Worm (Caenorhabditis elegans) whole organism, late embryonic: ENCODE results near the gene pro-2.
A peak's percentile ranks its signal among the peaks of the same experiment; 100 is the strongest.

ENCODE experiments used
- F13H6.1 ChIP-seq: sonication (generic microtip); optimal IDR thresholded peaks from 2 replicates; lab custom pipeline; 2016; ENCODE audit warnings: missing genetic modification characterization, missing compliant biosample characterization
- T23F11.4 ChIP-seq: fragments of 200-800 bp; sonication (Bioruptor generic); optimal IDR thresholded peaks from 2 replicates; lab custom pipeline; 2018; ENCODE audit warnings: mild to moderate bottlenecking, missing genetic modification characterization, missing compliant biosample characterization
- Y22D7AL.16 ChIP-seq: sonication (generic microtip); optimal IDR thresholded peaks from 2 replicates; lab custom pipeline; 2016; ENCODE audit warnings: missing genetic modification characterization, missing compliant biosample characterization
- ceh-14 ChIP-seq: sonication (generic microtip); optimal IDR thresholded peaks from 2 replicates; lab custom pipeline; 2016; ENCODE audit warnings: missing genotype, missing genetic modification characterization, missing compliant biosample characterization
- ceh-18 ChIP-seq: sonication (generic microtip); optimal IDR thresholded peaks from 2 replicates; lab custom pipeline; 2016; ENCODE audit warnings: missing genetic modification characterization, missing compliant biosample characterization
- ceh-19 ChIP-seq: fragments of 200-800 bp; sonication (Bioruptor generic); optimal IDR thresholded peaks from 2 replicates; lab custom pipeline; 2018; ENCODE audit warnings: mild to moderate bottlenecking, missing genetic modification characterization, missing compliant biosample characterization
- ceh-2 ChIP-seq: sonication (generic microtip); optimal IDR thresholded peaks from 2 replicates; lab custom pipeline; 2016; ENCODE audit warnings: missing genotype, missing genetic modification characterization, missing compliant biosample characterization
- ceh-22 ChIP-seq: sonication (generic microtip); optimal IDR thresholded peaks from 2 replicates; lab custom pipeline; 2017; ENCODE audit warnings: missing biosample characterization, missing genetic modification characterization
- ceh-31 ChIP-seq: sonication (generic microtip); optimal IDR thresholded peaks from 2 replicates; lab custom pipeline; 2016; ENCODE audit warnings: missing genetic modification characterization, missing compliant biosample characterization
- ceh-48 ChIP-seq: sonication (generic microtip); optimal IDR thresholded peaks from 2 replicates; lab custom pipeline; 2016; ENCODE audit warnings: missing genetic modification characterization, inconsistent platforms, missing compliant biosample characterization
- che-1 ChIP-seq: sonication (generic microtip); optimal IDR thresholded peaks from 2 replicates; lab custom pipeline; 2016; ENCODE audit warnings: mild to moderate bottlenecking, missing genetic modification characterization, missing compliant biosample characterization
- dve-1 ChIP-seq: sonication (generic microtip); optimal IDR thresholded peaks from 2 replicates; lab custom pipeline; 2017; ENCODE audit warnings: antibody characterized with exemption, mild to moderate bottlenecking, missing genetic modification characterization, missing compliant biosample characterization
- elt-2 ChIP-seq: sonication (generic microtip); optimal IDR thresholded peaks from 2 replicates; lab custom pipeline; 2016; ENCODE audit warnings: missing genetic modification reagents, missing genetic modification characterization, missing compliant biosample characterization
- elt-4 ChIP-seq: sonication (generic microtip); optimal IDR thresholded peaks from 2 replicates; lab custom pipeline; 2016; ENCODE audit warnings: missing genetic modification characterization, missing compliant biosample characterization
- ets-4 ChIP-seq: sonication (generic microtip); optimal IDR thresholded peaks from 2 replicates; lab custom pipeline; 2016; ENCODE audit warnings: missing genetic modification characterization, missing compliant biosample characterization
- eyg-1 ChIP-seq: sonication (generic microtip); optimal IDR thresholded peaks from 2 replicates; lab custom pipeline; 2016; ENCODE audit warnings: missing genotype, missing genetic modification characterization, missing compliant biosample characterization
- fax-1 ChIP-seq: sonication (generic microtip); optimal IDR thresholded peaks from 2 replicates; lab custom pipeline; 2016; ENCODE audit warnings: missing genotype, missing genetic modification characterization, missing compliant biosample characterization
- fkh-6 ChIP-seq: sonication (generic microtip); optimal IDR thresholded peaks from 2 replicates; lab custom pipeline; 2016; ENCODE audit warnings: missing genetic modification characterization, missing compliant biosample characterization
- hlh-13 ChIP-seq: fragments of 200-800 bp; sonication (Bioruptor generic); optimal IDR thresholded peaks from 2 replicates; lab custom pipeline; 2018; ENCODE audit warnings: mild to moderate bottlenecking, missing genetic modification characterization, missing compliant biosample characterization
- hlh-15 ChIP-seq: sonication (generic microtip); optimal IDR thresholded peaks from 2 replicates; lab custom pipeline; 2016; ENCODE audit warnings: missing genetic modification characterization, missing compliant biosample characterization
- hlh-30 ChIP-seq: sonication (generic microtip); optimal IDR thresholded peaks from 2 replicates; lab custom pipeline; 2017; ENCODE audit warnings: antibody characterized with exemption, missing genetic modification characterization, missing compliant biosample characterization; ENCODE audit not compliant: insufficient read depth
- hlh-8 ChIP-seq: sonication (generic microtip); optimal IDR thresholded peaks from 2 replicates; lab custom pipeline; 2016; ENCODE audit warnings: missing genotype, missing genetic modification characterization, missing compliant biosample characterization
- lim-6 ChIP-seq: sonication (generic microtip); optimal IDR thresholded peaks from 2 replicates; lab custom pipeline; 2016; ENCODE audit warnings: missing genetic modification characterization, missing compliant biosample characterization
- lin-11 ChIP-seq: fragments of 200-800 bp; sonication (Bioruptor generic); optimal IDR thresholded peaks from 2 replicates; lab custom pipeline; 2018; ENCODE audit warnings: mild to moderate bottlenecking, missing genetic modification characterization, missing compliant biosample characterization
- nfya-1 ChIP-seq: sonication (generic microtip); optimal IDR thresholded peaks from 2 replicates; lab custom pipeline; 2017; ENCODE audit warnings: missing genetic modification characterization, mild to moderate bottlenecking, missing compliant biosample characterization, antibody characterized with exemption, moderate library complexity
- odd-2 ChIP-seq: sonication (generic microtip); optimal IDR thresholded peaks from 2 replicates; lab custom pipeline; 2017; ENCODE audit warnings: antibody characterized with exemption, mild to moderate bottlenecking, missing genetic modification characterization, missing compliant biosample characterization
- pat-9 ChIP-seq: fragments of 200-800 bp; sonication (Bioruptor generic); optimal IDR thresholded peaks from 2 replicates; lab custom pipeline; 2018; ENCODE audit warnings: mild to moderate bottlenecking, missing genetic modification characterization, moderate library complexity, missing compliant biosample characterization
- pax-1 ChIP-seq: fragments of 150-350 bp; optimal IDR thresholded peaks from 2 replicates; lab custom pipeline; 2014; ENCODE audit warnings: missing biosample characterization, missing genetic modification characterization
- pqm-1 ChIP-seq: sonication (generic microtip); optimal IDR thresholded peaks from 2 replicates; lab custom pipeline; 2016; ENCODE audit warnings: missing genetic modification characterization, missing compliant biosample characterization
- pros-1 ChIP-seq: fragments of 150-350 bp; optimal IDR thresholded peaks from 2 replicates; lab custom pipeline; 2014; ENCODE audit warnings: missing biosample characterization, missing genetic modification reagents, missing genetic modification characterization
- ref-2 ChIP-seq: sonication (generic microtip); optimal IDR thresholded peaks from 2 replicates; lab custom pipeline; 2016; ENCODE audit warnings: missing genetic modification characterization, missing compliant biosample characterization
- rnt-1 ChIP-seq: sonication (generic microtip); optimal IDR thresholded peaks from 2 replicates; lab custom pipeline; 2016; ENCODE audit warnings: missing genetic modification characterization, missing compliant biosample characterization
- sox-4 ChIP-seq: sonication (generic microtip); optimal IDR thresholded peaks from 2 replicates; lab custom pipeline; 2017; ENCODE audit warnings: mild to moderate bottlenecking, missing genetic modification characterization, inconsistent platforms, missing compliant biosample characterization
- unc-42 ChIP-seq: sonication (generic microtip); optimal IDR thresholded peaks from 2 replicates; lab custom pipeline; 2016; ENCODE audit warnings: missing genotype, missing genetic modification characterization, missing compliant biosample characterization
- unc-55 ChIP-seq: sonication (generic microtip); optimal IDR thresholded peaks from 2 replicates; lab custom pipeline; 2017; ENCODE audit warnings: missing biosample characterization, missing genetic modification reagents, missing genetic modification characterization
- zip-5 ChIP-seq: sonication (generic microtip); optimal IDR thresholded peaks from 2 replicates; lab custom pipeline; 2016; ENCODE audit warnings: missing genetic modification characterization, missing compliant biosample characterization

Gene pro-2

DNA sequence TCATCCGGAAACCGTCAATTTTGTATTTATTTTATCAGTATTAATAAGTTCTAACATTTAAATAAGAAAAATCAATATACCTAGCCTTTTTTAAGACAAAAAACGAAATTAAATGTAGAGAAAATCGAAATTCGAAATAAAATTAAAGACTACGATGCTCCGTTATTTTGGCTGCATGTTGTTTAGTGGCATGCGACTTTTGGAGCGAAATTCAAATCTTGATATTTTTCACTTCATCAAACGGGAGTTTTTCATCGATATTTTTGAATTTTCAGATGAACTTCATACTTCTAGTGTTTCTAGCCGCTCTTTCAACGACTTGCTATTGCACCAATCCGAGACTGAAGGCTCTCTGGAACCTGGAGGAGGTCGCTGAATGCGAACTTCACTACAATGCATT, 5.6 kb upstream of the pro-2 start, which contains the start of gene C07E3.9:
Gene C07E3.9 (plus strand): TSS at position 270 of the 400 bp plus-strand sequence.
- TF ChIP-seq unc-42 (tag; lab: Kevin White, UChicago) (peak; percentile 66), Y22D7AL.16 (tag; lab: Kevin White, UChicago) (no peak)

DNA sequence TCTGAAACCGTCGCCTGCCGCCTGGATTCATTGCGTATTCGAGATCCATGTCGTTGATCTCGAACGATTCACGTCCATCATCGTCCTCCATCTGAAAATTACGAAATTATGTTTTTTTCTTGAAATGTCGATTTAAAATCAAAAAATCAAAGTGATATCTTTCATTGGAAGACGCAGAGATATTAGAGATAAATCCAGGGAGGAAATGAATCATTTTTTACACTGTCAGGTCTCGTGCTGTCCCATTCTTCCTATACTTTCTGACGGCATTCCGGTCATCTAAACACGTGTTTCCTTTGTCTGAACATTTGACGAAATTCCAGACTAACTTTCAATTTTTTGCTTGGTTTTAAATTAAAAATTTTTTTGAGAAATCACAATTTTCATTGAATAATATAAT, 5.0 kb upstream of the pro-2 start, which contains the start of gene stip-1:
Gene stip-1 (minus strand): TSS at position 98 of the 400 bp plus-strand sequence.
- TF ChIP-seq ceh-22 (tag; lab: Kevin White, UChicago) (no peak), ets-4 (tag; lab: Kevin White, UChicago) (no peak), fkh-6 (no peak), ceh-48 (tag; lab: Kevin White, UChicago) (no peak), hlh-30 (tag; lab: Kevin White, UChicago) (no peak), nfya-1 (tag; lab: Kevin White, UChicago) (no peak), ceh-31 (tag; lab: Kevin White, UChicago) (no peak), unc-55 (no peak)

DNA sequence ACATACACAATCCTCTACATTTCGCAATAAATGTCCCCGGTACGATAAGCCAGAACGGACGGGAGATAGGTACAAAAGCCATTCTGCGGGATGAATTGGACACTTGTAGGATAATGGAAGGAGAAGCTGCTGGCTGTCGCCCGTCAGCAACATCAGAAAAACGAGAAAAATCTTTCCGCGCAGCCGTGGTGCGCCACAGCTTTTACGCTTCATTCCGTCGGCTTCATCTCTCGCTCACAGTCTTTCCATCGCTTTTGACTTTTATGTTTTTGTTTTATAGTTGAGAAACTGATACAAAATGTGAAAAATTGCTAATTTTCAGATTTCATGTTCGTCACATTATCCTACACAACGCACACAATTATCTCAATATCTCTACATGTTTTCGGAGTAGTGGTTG, 1.2 kb upstream of the pro-2 start, which contains the start of gene C07E3.10:
Gene C07E3.10 (plus strand): TSS at position 301 of the 400 bp plus-strand sequence.
- TF ChIP-seq sox-4 (tag; lab: Kevin White, UChicago), result no peak
- no peak for TF ChIP-seq ceh-18
- no peak for TF ChIP-seq T23F11.4 (GFP tag; lab: Kevin White, UChicago)
- TF ChIP-seq che-1 (tag; lab: Kevin White, UChicago), result no peak
- no peak for TF ChIP-seq eyg-1
- no peak for TF ChIP-seq pros-1
- no peak for TF ChIP-seq ceh-14
- TF ChIP-seq odd-2 (tag; lab: Kevin White, UChicago), result no peak
- no peak for TF ChIP-seq lin-11
- TF ChIP-seq nfya-1 (tag; lab: Kevin White, UChicago), result no peak
- TF ChIP-seq hlh-8 (tag; lab: Kevin White, UChicago), result no peak
- TF ChIP-seq ref-2, result no peak
- no peak for TF ChIP-seq pax-1 (tag; lab: Kevin White, UChicago)
- no peak for TF ChIP-seq elt-4
- no peak for TF ChIP-seq ets-4 (tag; lab: Kevin White, UChicago)
- no peak for TF ChIP-seq pat-9 (tag; lab: Kevin White, UChicago)

DNA sequence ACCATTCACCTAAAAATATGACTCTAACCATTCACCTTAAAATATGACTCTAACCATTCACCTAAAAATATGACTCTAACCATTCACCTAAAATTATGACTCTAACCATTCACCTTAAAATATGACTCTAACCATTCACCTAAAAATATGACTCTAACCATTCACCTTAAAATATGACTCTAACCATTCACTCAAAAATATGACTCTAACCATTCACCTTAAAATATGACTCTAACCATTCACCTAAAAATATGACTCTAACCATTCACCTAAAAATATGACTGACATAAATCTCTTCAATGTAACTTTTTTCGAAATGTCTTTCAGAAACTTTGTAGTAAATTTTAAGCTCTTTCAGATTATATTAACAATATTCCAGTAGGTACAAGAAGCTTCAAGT, 8.8 kb downstream of the pro-2 start:
- TF ChIP-seq che-1 (tag; lab: Kevin White, UChicago) (peak; percentile 6), hlh-13 (GFP tag; lab: Kevin White, UChicago) (peak; percentile 56)

DNA sequence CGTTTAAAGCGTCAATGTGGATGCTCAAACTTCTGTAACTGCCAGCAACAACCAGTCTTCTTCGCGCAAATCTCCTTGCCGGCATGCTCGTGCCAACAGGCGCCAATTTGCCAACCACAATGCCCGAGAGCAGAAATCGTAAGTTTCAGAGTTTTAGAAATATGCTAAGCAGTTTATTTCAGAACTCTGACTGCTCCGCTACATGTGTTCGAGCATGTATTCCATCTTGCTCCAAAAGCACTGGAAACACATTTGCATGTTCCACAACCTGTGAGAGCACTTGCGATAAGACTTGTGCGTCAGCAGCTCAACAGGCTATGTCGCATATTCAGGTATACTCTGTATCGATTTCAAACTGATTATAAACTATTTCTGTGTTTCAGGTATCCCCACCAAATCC, 15.2 kb downstream of the pro-2 start:
- TF ChIP-seq dve-1 (no peak), elt-4 (no peak), ref-2 (no peak)

DNA sequence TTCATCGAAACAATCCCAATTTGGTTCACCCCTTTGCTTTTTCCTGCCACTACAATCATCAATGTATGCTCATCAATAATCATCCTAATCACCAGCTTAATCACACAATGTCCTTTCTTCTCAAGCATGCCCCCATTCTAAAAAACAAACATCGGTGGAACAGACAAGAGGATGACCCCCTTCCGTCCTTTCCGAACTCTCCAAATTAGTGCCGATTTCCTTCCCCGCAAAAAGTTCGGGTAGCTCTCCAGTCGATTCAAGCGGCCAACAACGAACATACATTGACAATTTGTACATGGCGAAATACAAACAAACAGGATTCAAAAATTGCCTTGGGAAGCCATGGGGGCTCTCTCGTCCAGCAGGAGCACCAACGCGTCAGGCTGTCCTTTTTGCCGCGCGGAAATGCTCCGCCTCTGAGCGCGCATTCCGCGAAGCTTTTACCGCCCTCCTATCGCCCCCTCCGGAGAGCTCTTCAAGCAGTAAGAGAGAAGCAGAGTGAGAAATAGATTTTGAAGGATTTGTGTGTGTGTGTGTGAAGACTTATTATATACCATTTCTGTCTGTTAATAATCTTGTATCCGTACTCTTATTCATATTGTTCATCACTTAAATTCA, 19.2 kb downstream of the pro-2 start, which contains the start of gene appg-1:
Gene appg-1 (plus strand): TSS at position 427 of the 618 bp plus-strand sequence.
- TF ChIP-seq ceh-19 (GFP tag; lab: Kevin White, UChicago), result no peak
- TF ChIP-seq pros-1, result no peak
- no peak for TF ChIP-seq eyg-1
- TF ChIP-seq F13H6.1, result no peak
- no peak for TF ChIP-seq fax-1 (tag; lab: Kevin White, UChicago)
- TF ChIP-seq lim-6 (tag; lab: Kevin White, UChicago), result no peak
- no peak for TF ChIP-seq ceh-2 (tag; lab: Kevin White, UChicago)
- no peak for TF ChIP-seq hlh-15
- no peak for TF ChIP-seq zip-5 (tag; lab: Kevin White, UChicago)
- no peak for TF ChIP-seq T23F11.4 (GFP tag; lab: Kevin White, UChicago)
- TF ChIP-seq elt-2 (tag; lab: Kevin White, UChicago), result no peak
- no peak for TF ChIP-seq pqm-1
- TF ChIP-seq che-1 (tag; lab: Kevin White, UChicago), result no peak
- TF ChIP-seq rnt-1 (tag; lab: Kevin White, UChicago), result no peak
